Fruit fly (Drosophila melanogaster) whole organism, pupa: ENCODE measurements around the gene CG17193.

ENCODE experiments used
- CG10348 ChIP-seq: fragments of 200-800 bp; sonication (Bioruptor generic); IDR thresholded peaks from 2 replicates; pipeline ENCODE4 v1.3.6; 2022; ENCODE audit warnings: missing biosample characterization, missing genetic modification characterization
- CG13204 ChIP-seq: fragments of 200-800 bp; sonication (Bioruptor generic); optimal IDR thresholded peaks from 2 replicates; lab custom pipeline; 2018; ENCODE audit warnings: missing biosample characterization, mild to moderate bottlenecking, missing genetic modification characterization, moderate library complexity
- CG17806 ChIP-seq: fragments of 200-800 bp; sonication (Bioruptor generic); optimal IDR thresholded peaks from 2 replicates; lab custom pipeline; 2018; ENCODE audit warnings: missing biosample characterization, mild to moderate bottlenecking, missing genetic modification characterization, moderate library complexity
- CG4496 ChIP-seq: fragments of 200-800 bp; sonication (Bioruptor generic); IDR thresholded peaks from 3 replicates; pipeline ENCODE4 v1.3.6; 2022; ENCODE audit warnings: missing biosample characterization, missing genetic modification characterization
- CG8301 ChIP-seq: fragments of 200-800 bp; sonication (Bioruptor generic); optimal IDR thresholded peaks from 2 replicates; lab custom pipeline; 2018; ENCODE audit warnings: missing biosample characterization, mild to moderate bottlenecking, missing genetic modification characterization
- EcR ChIP-seq: fragments of 200-800 bp; sonication (Bioruptor generic); optimal IDR thresholded peaks from 3 replicates; lab custom pipeline; 2019; ENCODE audit warnings: missing biosample characterization, missing genetic modification characterization, mild to moderate bottlenecking, moderate library complexity, missing genetic modification reagents
- Ets98B ChIP-seq: fragments of 200-800 bp; sonication (Bioruptor generic); IDR thresholded peaks from 2 replicates; pipeline ENCODE4 v1.3.6; 2022; ENCODE audit warnings: missing biosample characterization, missing genetic modification characterization
- Pif1A ChIP-seq: fragments of 200-800 bp; sonication (Bioruptor generic); optimal IDR thresholded peaks from 3 replicates; lab custom pipeline; 2016; ENCODE audit warnings: missing biosample characterization, missing genetic modification characterization
- Snoo ChIP-seq: fragments of 200-800 bp; sonication (Bioruptor generic); optimal IDR thresholded peaks from 3 replicates; lab custom pipeline; 2017; ENCODE audit warnings: missing biosample characterization, mild to moderate bottlenecking, missing genetic modification characterization, inconsistent platforms
- rn ChIP-seq: fragments of 200-800 bp; sonication (Bioruptor generic); IDR thresholded peaks from 2 replicates; pipeline ENCODE4 v1.3.6; 2022; ENCODE audit warnings: missing biosample characterization, missing genetic modification characterization

DNA sequence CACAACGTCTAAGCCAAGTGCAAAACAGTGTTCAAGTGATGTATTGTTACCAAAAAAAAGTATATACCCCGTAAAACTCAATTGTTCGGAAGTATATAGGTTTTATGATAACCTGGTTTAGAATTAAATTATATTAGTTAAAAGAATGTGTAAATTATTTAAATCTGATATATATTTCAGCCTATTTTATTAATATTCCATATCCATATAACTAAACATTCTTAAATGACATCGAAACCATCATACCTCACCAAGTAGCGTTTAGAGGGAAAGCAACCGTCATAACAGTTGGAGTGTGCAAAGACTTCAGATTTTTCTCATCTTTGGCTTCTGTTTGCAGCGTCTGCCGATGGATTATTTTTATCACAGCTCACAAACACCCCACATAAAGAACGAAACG lies 56.4 kb downstream of the CG17193 start:
- TF ChIP-seq Ets98B = peak; percentile 79
- no peak for TF ChIP-seq CG10348 (GFP tag; lab: Robert Waterston, UW)
- TF ChIP-seq CG4496 (GFP tag; lab: Robert Waterston, UW) = peak; percentile 83
- peak; percentile 78 for TF ChIP-seq CG8301 (tag; lab: Kevin White, UChicago)
- peak; percentile 83 for TF ChIP-seq CG17806
- peak; percentile 63 for TF ChIP-seq Pif1A
- TF ChIP-seq Snoo (tag; lab: Kevin White, UChicago) = peak; percentile 68
- peak; percentile 26 for TF ChIP-seq CG13204 (GFP tag; lab: Kevin White, UChicago)
- TF ChIP-seq rn (GFP tag; lab: Robert Waterston, UW) = peak; percentile 44; the same call in 1 of the 2 replicates
- TF ChIP-seq EcR (GFP tag; lab: Kevin White, UChicago) = no peak
